Worm (Caenorhabditis elegans) whole organism, L2 larva: ENCODE data around the gene elt-3.

Experiments
- nhr-11 ChIP-seq: fragments of 150-350 bp; optimal IDR thresholded peaks from 2 replicates; lab custom pipeline; 2014; ENCODE audit warnings: missing biosample characterization, missing genetic modification characterization
- snpc-4 ChIP-seq: fragments of 150-350 bp; optimal IDR thresholded peaks from 2 replicates; lab custom pipeline; 2014; ENCODE audit warnings: missing biosample characterization, missing genetic modification characterization
- ztf-4 ChIP-seq: fragments of 150-350 bp; optimal IDR thresholded peaks from 2 replicates; lab custom pipeline; 2014; ENCODE audit warnings: missing biosample characterization, missing genetic modification characterization

- TF ChIP-seq ztf-4 (no peak), snpc-4 (tag; lab: Kevin White, UChicago) (no peak), nhr-11 (no peak)
These were observed 14.1 kb downstream of the elt-3 start, which contains the start of gene alg-1 for ce11 chrX:13948810-13949209.
